ENCODE assay signal across 1 fruit fly cellular context in the genomic region with DNA sequence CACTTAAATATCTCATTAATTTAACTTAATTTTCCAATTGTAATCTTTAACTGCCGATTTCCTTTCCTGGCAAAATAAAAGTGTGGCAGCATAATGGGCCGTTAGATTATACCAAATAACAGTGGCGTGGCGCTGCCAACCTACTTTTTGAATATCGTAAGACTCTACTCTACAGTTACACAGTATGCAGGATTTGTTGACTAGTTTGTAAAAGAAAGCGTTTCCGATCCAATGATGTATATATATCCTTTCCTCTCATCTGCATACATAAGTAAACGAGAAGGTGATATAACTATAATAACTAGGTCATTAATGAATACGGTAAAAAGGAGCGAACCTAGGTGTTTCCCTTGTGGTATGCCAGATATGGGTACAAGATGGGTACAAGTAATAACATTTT.
TF ChIP-seq lines count a peak whose summit lies in the region.

Gene EMC2B (minus strand): TSS at position 98 of the 400 bp plus-strand sequence.

TF ChIP-seq in whole organism, embryonic, 481 proteins besides CTCF, POLR2A, EP300 and RAD21 (continued from another document and continues in another):
- TF ChIP-seq HmgZ (tag; optimal IDR thresholded peaks at IDR 0.05; lab: Kevin White, UChicago): peak; percentile 52
- peak; percentile 5 for TF ChIP-seq CG4424 (GFP tag; optimal IDR thresholded peaks at IDR 0.05; lab: Kevin White, UChicago)
- no peak for TF ChIP-seq CG12942 (GFP tag; optimal IDR thresholded peaks at IDR 0.05; lab: Kevin White, UChicago)
- peak; percentile 44 for TF ChIP-seq B-H2 (GFP tag; optimal IDR thresholded peaks at IDR 0.05; lab: Kevin White, UChicago)
- no peak for TF ChIP-seq ewg (GFP tag; optimal IDR thresholded peaks at IDR 0.05; lab: Kevin White, UChicago)
- TF ChIP-seq al (GFP tag; IDR thresholded peaks at IDR 0.05; lab: Robert Waterston, UW): no peak
- no peak for TF ChIP-seq trh (GFP tag; optimal IDR thresholded peaks at IDR 0.05; lab: Kevin White, UChicago)
- no peak for TF ChIP-seq CG16815 (GFP tag; optimal IDR thresholded peaks at IDR 0.05; lab: Kevin White, UChicago)
- no peak for TF ChIP-seq CG10321 (GFP tag; IDR thresholded peaks at IDR 0.05; lab: Robert Waterston, UW)
- no peak for TF ChIP-seq Ada2b (GFP tag; IDR thresholded peaks at IDR 0.05; lab: Robert Waterston, UW)
- TF ChIP-seq tin (GFP tag; optimal IDR thresholded peaks at IDR 0.05; lab: Kevin White, UChicago): peak; percentile 23
- TF ChIP-seq CG15479 (GFP tag; optimal IDR thresholded peaks at IDR 0.05; lab: Kevin White, UChicago): no peak
- peak; percentile 64 for TF ChIP-seq pnt (GFP tag; optimal IDR thresholded peaks at IDR 0.05; lab: Kevin White, UChicago)
- TF ChIP-seq her (GFP tag; optimal IDR thresholded peaks at IDR 0.05; lab: Kevin White, UChicago): no peak
- TF ChIP-seq Lim3 (GFP tag; IDR thresholded peaks at IDR 0.05; lab: Robert Waterston, UW): no peak
- TF ChIP-seq CG8924 (tag; optimal IDR thresholded peaks at IDR 0.05; lab: Kevin White, UChicago): peak; percentile 30
- no peak for TF ChIP-seq Aef1 (GFP tag; IDR thresholded peaks at IDR 0.05; lab: Robert Waterston, UW)
- no peak for TF ChIP-seq ken (GFP tag; IDR thresholded peaks at IDR 0.05; lab: Robert Waterston, UW)
- no peak for TF ChIP-seq ac (GFP tag; optimal IDR thresholded peaks at IDR 0.05; lab: Kevin White, UChicago)
- peak; percentile 77 for TF ChIP-seq Ets97D (GFP tag; optimal IDR thresholded peaks at IDR 0.05; lab: Kevin White, UChicago)
- peak; percentile 11 for TF ChIP-seq sima (GFP tag; optimal IDR thresholded peaks at IDR 0.05; lab: Kevin White, UChicago)
- no peak for TF ChIP-seq gce (GFP tag; IDR thresholded peaks at IDR 0.05; lab: Robert Waterston, UW)
- no peak for TF ChIP-seq Atf3 (GFP tag; optimal IDR thresholded peaks at IDR 0.05; lab: Kevin White, UChicago)
- no peak for TF ChIP-seq CG9215 (GFP tag; IDR thresholded peaks at IDR 0.05; lab: Robert Waterston, UW)
- peak; percentile 27 for TF ChIP-seq CG8290 (GFP tag; optimal IDR thresholded peaks at IDR 0.05; lab: Kevin White, UChicago)
- TF ChIP-seq CG8290 (tag; optimal IDR thresholded peaks at IDR 0.05; lab: Kevin White, UChicago): peak in 1 of 2 experiments; percentile 67
- no peak for TF ChIP-seq wek (GFP tag; optimal IDR thresholded peaks at IDR 0.05; lab: Kevin White, UChicago)
- TF ChIP-seq phol (tag; optimal IDR thresholded peaks at IDR 0.05; lab: Kevin White, UChicago): peak; percentile 27
- no peak for TF ChIP-seq CG31365 (tag; optimal IDR thresholded peaks at IDR 0.05; lab: Kevin White, UChicago)
- TF ChIP-seq CG14050 (GFP tag; IDR thresholded peaks at IDR 0.05; lab: Robert Waterston, UW): no peak
- TF ChIP-seq Usf (GFP tag; optimal IDR thresholded peaks at IDR 0.05; lab: Kevin White, UChicago): no peak
- no peak for TF ChIP-seq odd (GFP tag; optimal IDR thresholded peaks at IDR 0.05; lab: Kevin White, UChicago)
- no peak for TF ChIP-seq Kr (GFP tag; optimal IDR thresholded peaks at IDR 0.05; lab: Kevin White, UChicago)
- no peak for TF ChIP-seq twi (tag; optimal IDR thresholded peaks at IDR 0.05; lab: Kevin White, UChicago)
- peak; percentile 63 for TF ChIP-seq lilli (GFP tag; optimal IDR thresholded peaks at IDR 0.05; lab: Kevin White, UChicago)
- TF ChIP-seq sisA (GFP tag; IDR thresholded peaks at IDR 0.05; lab: Robert Waterston, UW): no peak
- peak; percentile 42 for TF ChIP-seq NK7.1 (GFP tag; optimal IDR thresholded peaks at IDR 0.05; lab: Kevin White, UChicago)
- TF ChIP-seq insv (GFP tag; optimal IDR thresholded peaks at IDR 0.05; lab: Kevin White, UChicago): peak in 1 of 2 experiments; percentile 52
- no peak for TF ChIP-seq Sry-δ (GFP tag; optimal IDR thresholded peaks at IDR 0.05; lab: Kevin White, UChicago)
- TF ChIP-seq Blimp-1 (GFP tag; optimal IDR thresholded peaks at IDR 0.05; lab: Kevin White, UChicago): no peak
- peak; percentile 59 for TF ChIP-seq CG7839 (tag; optimal IDR thresholded peaks at IDR 0.05; lab: Kevin White, UChicago)
- TF ChIP-seq Hmx (GFP tag; optimal IDR thresholded peaks at IDR 0.05; lab: Kevin White, UChicago): no peak
- TF ChIP-seq gro (GFP tag; optimal IDR thresholded peaks at IDR 0.05; lab: Kevin White, UChicago): peak; percentile 40
- TF ChIP-seq Dfd (GFP tag; optimal IDR thresholded peaks at IDR 0.05; lab: Kevin White, UChicago): no peak
- no peak for TF ChIP-seq C15 (GFP tag; IDR thresholded peaks at IDR 0.05; lab: Robert Waterston, UW)
- TF ChIP-seq CG10543 (GFP tag; optimal IDR thresholded peaks at IDR 0.05; lab: Kevin White, UChicago): no peak
- no peak for TF ChIP-seq wdn (GFP tag; IDR thresholded peaks at IDR 0.05; lab: Robert Waterston, UW)
- peak; percentile 40 for TF ChIP-seq CG17912 (GFP tag; optimal IDR thresholded peaks at IDR 0.05; lab: Kevin White, UChicago)
- TF ChIP-seq CG9932 (GFP tag; IDR thresholded peaks at IDR 0.05; lab: Robert Waterston, UW): no peak
- TF ChIP-seq CG12769 (tag; optimal IDR thresholded peaks at IDR 0.05; lab: Kevin White, UChicago): peak; percentile 37
- peak; percentile 38 for TF ChIP-seq Xbp1 (GFP tag; optimal IDR thresholded peaks at IDR 0.05; lab: Kevin White, UChicago)
- TF ChIP-seq CG1603 (tag; optimal IDR thresholded peaks at IDR 0.05; lab: Kevin White, UChicago): peak; percentile 70
- no peak for TF ChIP-seq CG31441 (GFP tag; IDR thresholded peaks at IDR 0.05; lab: Robert Waterston, UW)
- TF ChIP-seq CG9797 (GFP tag; optimal IDR thresholded peaks at IDR 0.05; lab: Kevin White, UChicago): peak; percentile 53
- TF ChIP-seq ash1 (GFP tag; optimal IDR thresholded peaks at IDR 0.05; lab: Kevin White, UChicago): no peak
- TF ChIP-seq Antp (GFP tag; optimal IDR thresholded peaks at IDR 0.05; lab: Kevin White, UChicago): peak; percentile 52
- TF ChIP-seq abd-A (tag; optimal IDR thresholded peaks at IDR 0.05; lab: Kevin White, UChicago): no peak
- no peak for TF ChIP-seq lbe (GFP tag; optimal IDR thresholded peaks at IDR 0.05; lab: Kevin White, UChicago)
- no peak for TF ChIP-seq CG6854 (GFP tag; optimal IDR thresholded peaks at IDR 0.05; lab: Kevin White, UChicago)
- no peak for TF ChIP-seq CG11723 (GFP tag; optimal IDR thresholded peaks at IDR 0.05; lab: Kevin White, UChicago)
- TF ChIP-seq cato (GFP tag; optimal IDR thresholded peaks at IDR 0.05; lab: Kevin White, UChicago; ENCODE audit: borderline replicate concordance): no peak
- no peak for TF ChIP-seq Nf-YB (GFP tag; optimal IDR thresholded peaks at IDR 0.05; lab: Kevin White, UChicago)
- TF ChIP-seq pzg (GFP tag; optimal IDR thresholded peaks at IDR 0.05; lab: Kevin White, UChicago): peak; percentile 71
- no peak for TF ChIP-seq sim (GFP tag; IDR thresholded peaks at IDR 0.05; lab: Robert Waterston, UW)
- TF ChIP-seq TFAM (GFP tag; optimal IDR thresholded peaks at IDR 0.05; lab: Kevin White, UChicago): no peak
- TF ChIP-seq dysf (GFP tag; IDR thresholded peaks at IDR 0.05; lab: Robert Waterston, UW): no peak
- no peak for TF ChIP-seq danr (GFP tag; IDR thresholded peaks at IDR 0.05; lab: Robert Waterston, UW)
- TF ChIP-seq kah (GFP tag; optimal IDR thresholded peaks at IDR 0.05; lab: Kevin White, UChicago): no peak
- no peak for TF ChIP-seq D (optimal IDR thresholded peaks at IDR 0.05; lab: Kevin White, UChicago)
- no peak for TF ChIP-seq D (GFP tag; optimal IDR thresholded peaks at IDR 0.05; lab: Kevin White, UChicago)
- TF ChIP-seq stwl (tag; optimal IDR thresholded peaks at IDR 0.05; lab: Kevin White, UChicago): peak; percentile 88
- TF ChIP-seq CG13123 (GFP tag; optimal IDR thresholded peaks at IDR 0.05; lab: Kevin White, UChicago): peak; percentile 14
- no peak for TF ChIP-seq CG18011 (GFP tag; optimal IDR thresholded peaks at IDR 0.05; lab: Kevin White, UChicago)
- peak; percentile 34 to 39 for TF ChIP-seq chif (GFP tag; optimal IDR thresholded peaks at IDR 0.05; lab: Kevin White, UChicago)
- peak; percentile 39 for TF ChIP-seq Hr3 (GFP tag; optimal IDR thresholded peaks at IDR 0.05; lab: Kevin White, UChicago)
- no peak for TF ChIP-seq esg (GFP tag; conservative IDR thresholded peaks at IDR 0.05; lab: Robert Waterston, UW)
- no peak for TF ChIP-seq gsb (GFP tag; IDR thresholded peaks at IDR 0.05; lab: Robert Waterston, UW)
- TF ChIP-seq CG15696 (tag; optimal IDR thresholded peaks at IDR 0.05; lab: Kevin White, UChicago): peak; percentile 5
- TF ChIP-seq CG10209 (GFP tag; optimal IDR thresholded peaks at IDR 0.05; lab: Kevin White, UChicago): no peak
- no peak for TF ChIP-seq CG10565 (GFP tag; optimal IDR thresholded peaks at IDR 0.05; lab: Kevin White, UChicago)
- no peak for TF ChIP-seq Hand (GFP tag; optimal IDR thresholded peaks at IDR 0.05; lab: Kevin White, UChicago)
- no peak for TF ChIP-seq Camta (GFP tag; optimal IDR thresholded peaks at IDR 0.05; lab: Kevin White, UChicago)
- TF ChIP-seq HmgD (GFP tag; optimal IDR thresholded peaks at IDR 0.05; lab: Kevin White, UChicago): no peak
- no peak for TF ChIP-seq fru (optimal IDR thresholded peaks at IDR 0.05; lab: Kevin White, UChicago)
- peak; percentile 13 for TF ChIP-seq tx (GFP tag; optimal IDR thresholded peaks at IDR 0.05; lab: Kevin White, UChicago)
- TF ChIP-seq Mes4 (GFP tag; optimal IDR thresholded peaks at IDR 0.05; lab: Kevin White, UChicago): no peak
- TF ChIP-seq tll (GFP tag; optimal IDR thresholded peaks at IDR 0.05; lab: Kevin White, UChicago): no peak
- TF ChIP-seq CG10979 (tag; optimal IDR thresholded peaks at IDR 0.05; lab: Kevin White, UChicago): no peak
- peak; percentile 26 for TF ChIP-seq CG15514 (GFP tag; optimal IDR thresholded peaks at IDR 0.05; lab: Kevin White, UChicago)
- no peak for TF ChIP-seq CHES-1-like (GFP tag; optimal IDR thresholded peaks at IDR 0.05; lab: Kevin White, UChicago)
- TF ChIP-seq CG3163 (GFP tag; optimal IDR thresholded peaks at IDR 0.05; lab: Kevin White, UChicago): no peak
- no peak for TF ChIP-seq CG6272 (GFP tag; IDR thresholded peaks at IDR 0.05; lab: Robert Waterston, UW)
- no peak for TF ChIP-seq Adf1 (GFP tag; IDR thresholded peaks at IDR 0.05; lab: Robert Waterston, UW)
- TF ChIP-seq NC2β (GFP tag; optimal IDR thresholded peaks at IDR 0.05; lab: Kevin White, UChicago): peak; percentile 17
- no peak for TF ChIP-seq nom (GFP tag; optimal IDR thresholded peaks at IDR 0.05; lab: Kevin White, UChicago)
- TF ChIP-seq Meics (GFP tag; optimal IDR thresholded peaks at IDR 0.05; lab: Kevin White, UChicago): peak; percentile 23
- no peak for TF ChIP-seq Ssrp (tag; optimal IDR thresholded peaks at IDR 0.05; lab: Kevin White, UChicago)
- peak; percentile 35 for TF ChIP-seq CG15269 (tag; optimal IDR thresholded peaks at IDR 0.05; lab: Kevin White, UChicago)
- no peak for TF ChIP-seq Opbp (GFP tag; IDR thresholded peaks at IDR 0.05; lab: Robert Waterston, UW; ENCODE audit: partially characterized antibody)
- peak; percentile 37 for TF ChIP-seq CG13775 (GFP tag; optimal IDR thresholded peaks at IDR 0.05; lab: Kevin White, UChicago)
- TF ChIP-seq org-1 (GFP tag; optimal IDR thresholded peaks at IDR 0.05; lab: Kevin White, UChicago): no peak
- TF ChIP-seq Dad (GFP tag; optimal IDR thresholded peaks at IDR 0.05; lab: Kevin White, UChicago): no peak
- TF ChIP-seq eyg (GFP tag; optimal IDR thresholded peaks at IDR 0.05; lab: Kevin White, UChicago): peak; percentile 75
- TF ChIP-seq CG3726 (GFP tag; IDR thresholded peaks at IDR 0.05; lab: Robert Waterston, UW): no peak
- no peak for TF ChIP-seq CG6175 (GFP tag; IDR thresholded peaks at IDR 0.05; lab: Robert Waterston, UW)
- TF ChIP-seq CG4617 (GFP tag; optimal IDR thresholded peaks at IDR 0.05; lab: Kevin White, UChicago; ENCODE audit: borderline replicate concordance): peak; percentile 77
- TF ChIP-seq CG1233 (GFP tag; optimal IDR thresholded peaks at IDR 0.05; lab: Kevin White, UChicago): no peak
- TF ChIP-seq oc (tag; optimal IDR thresholded peaks at IDR 0.05; lab: Kevin White, UChicago): no peak
- TF ChIP-seq CG17361 (GFP tag; IDR thresholded peaks at IDR 0.05; lab: Robert Waterston, UW): no peak
- no peak for TF ChIP-seq zf30C (GFP tag; optimal IDR thresholded peaks at IDR 0.05; lab: Kevin White, UChicago)
- peak; percentile 17 for TF ChIP-seq jumu (GFP tag; optimal IDR thresholded peaks at IDR 0.05; lab: Kevin White, UChicago)
- peak; percentile 81 for TF ChIP-seq D19A (tag; optimal IDR thresholded peaks at IDR 0.05; lab: Kevin White, UChicago)
- peak; percentile 31 for TF ChIP-seq lab (GFP tag; optimal IDR thresholded peaks at IDR 0.05; lab: Kevin White, UChicago)
- no peak for TF ChIP-seq ttk (GFP tag; IDR thresholded peaks at IDR 0.05; lab: Robert Waterston, UW)
- peak; percentile 86 for TF ChIP-seq sens (GFP tag; lab: Kevin White, UChicago)
- TF ChIP-seq exex (tag; optimal IDR thresholded peaks at IDR 0.05; lab: Kevin White, UChicago): no peak
- TF ChIP-seq CG17829 (tag; optimal IDR thresholded peaks at IDR 0.05; lab: Kevin White, UChicago): peak; percentile 68
- no peak for TF ChIP-seq Atf6 (GFP tag; IDR thresholded peaks at IDR 0.05; lab: Robert Waterston, UW)
- TF ChIP-seq ind (GFP tag; optimal IDR thresholded peaks at IDR 0.05; lab: Kevin White, UChicago): peak; percentile 36
- no peak for TF ChIP-seq D19B (GFP tag; optimal IDR thresholded peaks at IDR 0.05; lab: Kevin White, UChicago)
- TF ChIP-seq Max (GFP tag; optimal IDR thresholded peaks at IDR 0.05; lab: Kevin White, UChicago): no peak
- TF ChIP-seq CG30431 (GFP tag; optimal IDR thresholded peaks at IDR 0.05; lab: Kevin White, UChicago): no peak
- peak; percentile 45 for TF ChIP-seq Side (GFP tag; optimal IDR thresholded peaks at IDR 0.05; lab: Kevin White, UChicago)
- no peak for TF ChIP-seq fu2 (GFP tag; optimal IDR thresholded peaks at IDR 0.05; lab: Kevin White, UChicago)
- peak; percentile 2 for TF ChIP-seq CG3995 (GFP tag; optimal IDR thresholded peaks at IDR 0.05; lab: Kevin White, UChicago)
- no peak for TF ChIP-seq btn (GFP tag; optimal IDR thresholded peaks at IDR 0.05; lab: Kevin White, UChicago)
- peak; percentile 5 for TF ChIP-seq ERR (GFP tag; optimal IDR thresholded peaks at IDR 0.05; lab: Kevin White, UChicago)
- TF ChIP-seq schlank (tag; optimal IDR thresholded peaks at IDR 0.05; lab: Kevin White, UChicago): no peak
- TF ChIP-seq CG17186 (GFP tag; optimal IDR thresholded peaks at IDR 0.05; lab: Kevin White, UChicago): no peak
- TF ChIP-seq crol (GFP tag; IDR thresholded peaks at IDR 0.05; lab: Robert Waterston, UW): no peak
- no peak for TF ChIP-seq CG7987 (GFP tag; optimal IDR thresholded peaks at IDR 0.05; lab: Kevin White, UChicago)
- TF ChIP-seq nerfin-2 (GFP tag; IDR thresholded peaks at IDR 0.05; lab: Robert Waterston, UW; ENCODE audit: partially characterized antibody): no peak
- TF ChIP-seq Doc3 (GFP tag; IDR thresholded peaks at IDR 0.05; lab: Robert Waterston, UW; ENCODE audit: partially characterized antibody): no peak
